Fruit fly (Drosophila melanogaster) whole organism, adult: ENCODE measurements around the gene CG17233.

Source experiments
- CG11617 ChIP-seq: fragments of 200-800 bp; sonication (Bioruptor generic); optimal IDR thresholded peaks from 2 replicates; lab custom pipeline; 2017; ENCODE audit warnings: mild to moderate bottlenecking, missing biosample characterization, missing genetic modification reagents, missing genetic modification characterization
- CG33017 ChIP-seq: fragments of 200-800 bp; sonication (Bioruptor generic); optimal IDR thresholded peaks from 2 replicates; lab custom pipeline; 2018; ENCODE audit warnings: missing biosample characterization, mild to moderate bottlenecking, missing genetic modification characterization, moderate library complexity
- CG7101 ChIP-seq: fragments of 200-800 bp; sonication (Bioruptor generic); optimal IDR thresholded peaks from 2 replicates; lab custom pipeline; 2018; ENCODE audit warnings: missing biosample characterization, mild to moderate bottlenecking, missing genetic modification characterization, moderate library complexity
- kay ChIP-seq: fragments of 200-800 bp; sonication (Bioruptor generic); peaks from one replicate; lab custom pipeline; 2016; ENCODE audit warnings: missing biosample characterization, missing genetic modification characterization, borderline replicate concordance
- pad ChIP-seq: fragments of 200-800 bp; sonication (Bioruptor generic); optimal IDR thresholded peaks from 3 replicates; lab custom pipeline; 2017; ENCODE audit warnings: missing biosample characterization, missing genetic modification characterization, mild to moderate bottlenecking, moderate library complexity, missing genetic modification reagents

DNA sequence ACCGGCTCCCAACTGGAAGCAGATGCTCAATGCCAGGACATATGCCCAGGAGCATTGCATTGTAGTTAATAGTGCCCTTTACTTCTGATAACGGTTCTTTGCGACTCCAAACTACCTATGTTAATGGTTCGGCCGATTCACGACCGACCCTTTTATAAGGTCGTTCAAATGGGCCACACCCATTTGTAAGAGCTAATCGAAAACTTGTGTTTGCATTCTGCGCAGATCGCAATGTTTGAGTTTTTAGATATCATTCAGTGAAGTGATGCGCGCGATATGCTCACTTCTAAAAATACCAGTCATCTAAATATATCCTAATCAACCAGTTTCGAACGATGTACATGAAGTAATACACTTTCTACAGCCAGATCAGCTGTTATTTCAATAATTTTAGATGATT, 40.2 kb downstream of the CG17233 start, which contains the start of gene obst-F:
- TF ChIP-seq pad (GFP tag; lab: Kevin White, UChicago): no peak
- TF ChIP-seq kay (GFP tag; lab: Kevin White, UChicago): no peak
- TF ChIP-seq CG11617 (GFP tag; lab: Kevin White, UChicago): no peak
- no peak for TF ChIP-seq CG33017
- no peak for TF ChIP-seq CG7101 (tag; lab: Kevin White, UChicago)
